Fruit fly (Drosophila melanogaster) whole organism, prepupa: ENCODE results near the gene ro.

Source experiments
- Blimp-1 ChIP-seq: fragments of 200-800 bp; sonication (Bioruptor generic); optimal IDR thresholded peaks from 3 replicates; lab custom pipeline; 2017; ENCODE audit warnings: missing biosample characterization, missing genetic modification characterization, mild to moderate bottlenecking, moderate library complexity, missing genetic modification reagents
- CG10669 ChIP-seq: fragments of 200-800 bp; sonication (Bioruptor generic); optimal IDR thresholded peaks from 3 replicates; lab custom pipeline; 2018; ENCODE audit warnings: missing biosample characterization, mild to moderate bottlenecking, missing genetic modification characterization, moderate library complexity
- CG11294 ChIP-seq: fragments of 200-800 bp; sonication (Bioruptor generic); IDR thresholded peaks from 2 replicates; pipeline ENCODE4 v1.3.6; 2022; ENCODE audit warnings: missing biosample characterization, missing genetic modification characterization
- CG11762 ChIP-seq: fragments of 200-800 bp; sonication (Bioruptor generic); optimal IDR thresholded peaks from 3 replicates; lab custom pipeline; 2016; ENCODE audit warnings: missing biosample characterization, missing genetic modification characterization; ENCODE audit not compliant: insufficient read depth
- CG11902 ChIP-seq: fragments of 200-800 bp; sonication (Bioruptor generic); optimal IDR thresholded peaks from 3 replicates; lab custom pipeline; 2016; ENCODE audit warnings: missing biosample characterization, missing genetic modification characterization
- CG1621 ChIP-seq: fragments of 200-800 bp; sonication (Bioruptor generic); optimal IDR thresholded peaks from 3 replicates; lab custom pipeline; 2018; ENCODE audit warnings: missing biosample characterization, mild to moderate bottlenecking, missing genetic modification characterization
- CG16779 ChIP-seq: fragments of 200-800 bp; sonication (Bioruptor generic); optimal IDR thresholded peaks from 3 replicates; lab custom pipeline; 2017; ENCODE audit warnings: missing biosample characterization, mild to moderate bottlenecking, missing genetic modification characterization
- CG3032 ChIP-seq: fragments of 200-800 bp; optimal IDR thresholded peaks from 2 replicates; lab custom pipeline; 2019; ENCODE audit warnings: missing biosample characterization, mild to moderate bottlenecking, missing genetic modification characterization, moderate library complexity
- CG32006 ChIP-seq: fragments of 200-800 bp; sonication (Bioruptor generic); optimal IDR thresholded peaks from 3 replicates; lab custom pipeline; 2017; ENCODE audit warnings: missing biosample characterization, mild to moderate bottlenecking, missing genetic modification characterization
- CG34406 ChIP-seq: fragments of 200-800 bp; sonication (Bioruptor generic); optimal IDR thresholded peaks from 3 replicates; lab custom pipeline; 2016; ENCODE audit warnings: missing biosample characterization, missing genetic modification characterization
- CG3919 ChIP-seq: fragments of 200-800 bp; sonication (Bioruptor generic); optimal IDR thresholded peaks from 3 replicates; lab custom pipeline; 2016; ENCODE audit warnings: missing biosample characterization, missing genetic modification characterization
- CG6163 ChIP-seq: fragments of 200-800 bp; sonication (Bioruptor generic); IDR thresholded peaks from 3 replicates; pipeline ENCODE4 v1.3.6; 2022; ENCODE audit warnings: missing biosample characterization, missing genetic modification characterization
- CG6276 ChIP-seq: fragments of 200-800 bp; sonication (Bioruptor generic); optimal IDR thresholded peaks from 2 replicates; lab custom pipeline; 2017; ENCODE audit warnings: missing biosample characterization, mild to moderate bottlenecking, missing genetic modification characterization
- CG6792 ChIP-seq: fragments of 200-800 bp; sonication (Bioruptor generic); optimal IDR thresholded peaks from 3 replicates; lab custom pipeline; 2016; ENCODE audit warnings: missing biosample characterization, missing genetic modification characterization
- CG6808 ChIP-seq: fragments of 200-800 bp; sonication (Bioruptor generic); optimal IDR thresholded peaks from 3 replicates; lab custom pipeline; 2017; ENCODE audit warnings: missing biosample characterization, missing genetic modification characterization, mild to moderate bottlenecking, moderate library complexity, missing genetic modification reagents
- CG6854 ChIP-seq: fragments of 200-800 bp; sonication (Bioruptor generic); optimal IDR thresholded peaks from 2 replicates; lab custom pipeline; 2017; ENCODE audit warnings: missing biosample characterization, mild to moderate bottlenecking, missing genetic modification characterization
- CG8319 ChIP-seq: fragments of 200-800 bp; sonication (Bioruptor generic); optimal IDR thresholded peaks from 3 replicates; lab custom pipeline; 2016; ENCODE audit warnings: missing biosample characterization, missing genetic modification characterization
- CG9139 ChIP-seq: fragments of 200-800 bp; sonication (Bioruptor generic); optimal IDR thresholded peaks from 3 replicates; lab custom pipeline; 2017; ENCODE audit warnings: missing biosample characterization, mild to moderate bottlenecking, missing genetic modification characterization
- Eip75B ChIP-seq: fragments of 200-800 bp; sonication (Bioruptor generic); optimal IDR thresholded peaks from 3 replicates; lab custom pipeline; 2016; ENCODE audit warnings: missing biosample characterization, missing genetic modification characterization
- Eip78C ChIP-seq: fragments of 200-800 bp; sonication (Bioruptor generic); peaks from one replicate; lab custom pipeline; 2016; ENCODE audit warnings: missing biosample characterization, missing genetic modification characterization
- Eip93F ChIP-seq: fragments of 200-800 bp; sonication (Bioruptor generic); optimal IDR thresholded peaks from 2 replicates; lab custom pipeline; 2016; ENCODE audit warnings: missing biosample characterization, mild to moderate bottlenecking, missing genetic modification characterization
- Ets21C ChIP-seq: fragments of 200-800 bp; sonication (Bioruptor generic); optimal IDR thresholded peaks from 3 replicates; lab custom pipeline; 2016; ENCODE audit warnings: missing biosample characterization, missing genetic modification characterization
- Ets96B ChIP-seq: fragments of 200-800 bp; optimal IDR thresholded peaks from 2 replicates; lab custom pipeline; 2019; ENCODE audit warnings: missing biosample characterization, mild to moderate bottlenecking, missing genetic modification characterization, moderate library complexity
- Gug ChIP-seq: fragments of 200-800 bp; sonication (Bioruptor generic); IDR thresholded peaks from 2 replicates; pipeline ENCODE4 v1.3.6; 2022; ENCODE audit warnings: missing biosample characterization, missing genetic modification characterization
- Hr38 ChIP-seq: sonication (Bioruptor generic); optimal IDR thresholded peaks from 2 replicates; lab custom pipeline; 2016; ENCODE audit warnings: missing biosample characterization, missing genetic modification characterization
- Lpt ChIP-seq: fragments of 200-800 bp; sonication (Bioruptor generic); optimal IDR thresholded peaks from 3 replicates; lab custom pipeline; 2016; ENCODE audit warnings: missing biosample characterization, missing genetic modification characterization
- Met ChIP-seq: fragments of 200-800 bp; sonication (Bioruptor generic); optimal IDR thresholded peaks from 3 replicates; lab custom pipeline; 2016; ENCODE audit warnings: missing biosample characterization, missing genetic modification characterization
- OdsH ChIP-seq: fragments of 200-800 bp; sonication (Bioruptor generic); optimal IDR thresholded peaks from 3 replicates; lab custom pipeline; 2016; ENCODE audit warnings: missing biosample characterization, missing genetic modification characterization
- Sox102F ChIP-seq: fragments of 200-800 bp; sonication (Bioruptor generic); optimal IDR thresholded peaks from 2 replicates; lab custom pipeline; 2016; ENCODE audit warnings: missing biosample characterization, mild to moderate bottlenecking, missing genetic modification characterization
- Sox14 ChIP-seq: fragments of 200-800 bp; sonication (Bioruptor generic); optimal IDR thresholded peaks from 3 replicates; lab custom pipeline; 2016; ENCODE audit warnings: missing biosample characterization, missing genetic modification characterization
- Sox15 ChIP-seq: fragments of 200-800 bp; sonication (Bioruptor generic); optimal IDR thresholded peaks from 3 replicates; lab custom pipeline; 2016; ENCODE audit warnings: missing biosample characterization, missing genetic modification characterization
- achi ChIP-seq: fragments of 200-800 bp; sonication (Bioruptor generic); optimal IDR thresholded peaks from 3 replicates; lab custom pipeline; 2016; ENCODE audit warnings: missing biosample characterization, missing genetic modification characterization
- acj6 ChIP-seq: fragments of 200-800 bp; sonication (Bioruptor generic); optimal IDR thresholded peaks from 3 replicates; lab custom pipeline; 2016; ENCODE audit warnings: missing biosample characterization, missing genetic modification characterization
- dac ChIP-seq: fragments of 200-800 bp; sonication (Bioruptor generic); optimal IDR thresholded peaks from 2 replicates; lab custom pipeline; 2017; ENCODE audit warnings: missing biosample characterization, mild to moderate bottlenecking, missing genetic modification characterization
- dsx ChIP-seq: fragments of 200-800 bp; optimal IDR thresholded peaks from 3 replicates; lab custom pipeline; 2019; ENCODE audit warnings: missing biosample characterization, mild to moderate bottlenecking, missing genetic modification characterization, moderate library complexity; ENCODE audit not compliant: poor library complexity, severe bottlenecking
- eg ChIP-seq: fragments of 200-800 bp; sonication (Bioruptor generic); IDR thresholded peaks from 3 replicates; pipeline ENCODE4 v1.3.6; 2022; ENCODE audit warnings: missing biosample characterization, missing genetic modification characterization
- esn ChIP-seq: fragments of 200-800 bp; sonication (Bioruptor generic); optimal IDR thresholded peaks from 2 replicates; lab custom pipeline; 2016; ENCODE audit warnings: missing biosample characterization, mild to moderate bottlenecking, missing genetic modification characterization, moderate library complexity
- fd59A ChIP-seq: fragments of 200-800 bp; sonication (Bioruptor generic); optimal IDR thresholded peaks from 2 replicates; lab custom pipeline; 2017; ENCODE audit warnings: missing biosample characterization, mild to moderate bottlenecking, missing genetic modification characterization, missing genetic modification reagents
- fd85E ChIP-seq: fragments of 200-800 bp; sonication (Bioruptor generic); optimal IDR thresholded peaks from 3 replicates; lab custom pipeline; 2016; ENCODE audit warnings: missing biosample characterization, missing genetic modification characterization
- fkh ChIP-seq: fragments of 200-800 bp; sonication (Bioruptor generic); optimal IDR thresholded peaks from 3 replicates; lab custom pipeline; 2017; ENCODE audit warnings: missing biosample characterization, mild to moderate bottlenecking, missing genetic modification characterization, moderate library complexity
- ss ChIP-seq, 2 experiments: fragments of 200-800 bp; sonication (Bioruptor generic); optimal IDR thresholded peaks; 2 replicates in 1 of 2; 3 replicates in 1 of 2; lab custom pipeline; 2017 to 2018; ENCODE audit warnings: mild to moderate bottlenecking in 2 of 2, missing biosample characterization in 2 of 2, missing genetic modification characterization in 2 of 2, moderate library complexity in 1 of 2
- topi ChIP-seq: fragments of 200-800 bp; sonication (Bioruptor generic); optimal IDR thresholded peaks from 3 replicates; lab custom pipeline; 2016; ENCODE audit warnings: missing biosample characterization, missing genetic modification characterization
- vri ChIP-seq: fragments of 200-800 bp; sonication (Bioruptor generic); optimal IDR thresholded peaks from 3 replicates; lab custom pipeline; 2016; ENCODE audit warnings: missing biosample characterization, mild to moderate bottlenecking, missing genetic modification characterization

The ro gene

DNA sequence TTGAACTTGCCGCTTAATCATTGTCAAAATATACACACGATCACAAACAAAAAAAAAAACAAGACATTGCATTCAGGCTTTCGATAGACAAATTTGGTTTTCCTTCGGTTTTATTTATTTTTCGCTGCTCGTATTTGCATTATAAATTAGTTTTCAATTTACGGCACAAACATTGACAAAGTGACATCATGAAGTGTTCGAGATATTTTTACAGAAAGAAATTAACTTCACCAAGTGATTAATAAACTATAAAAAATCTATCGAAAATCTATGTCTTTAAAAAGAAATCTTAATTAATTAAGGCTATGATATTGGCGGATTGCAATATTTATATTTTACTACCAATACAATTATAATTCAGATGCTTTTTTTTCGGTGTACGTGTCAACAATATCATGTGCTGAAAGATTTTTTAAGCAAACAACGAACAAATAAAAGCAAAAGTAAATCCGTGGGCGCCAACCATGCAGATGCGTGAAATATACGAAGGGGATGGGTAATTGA lies 42.9 kb upstream of the ro start (continued):
- no peak for TF ChIP-seq acj6 (GFP tag; lab: Kevin White, UChicago)
- TF ChIP-seq Gug (GFP tag; lab: Robert Waterston, UW): no peak
- no peak for TF ChIP-seq CG6163 (GFP tag; lab: Robert Waterston, UW)
- no peak for TF ChIP-seq CG34406
- no peak for TF ChIP-seq Ets21C (GFP tag; lab: Kevin White, UChicago)
- TF ChIP-seq Hr38 (GFP tag; lab: Kevin White, UChicago): no peak
- no peak for TF ChIP-seq CG16779 (tag; lab: Kevin White, UChicago)
- peak; percentile 63 for TF ChIP-seq esn
- TF ChIP-seq ss (GFP tag; optimal IDR thresholded peaks at IDR 0.05; lab: Kevin White, UChicago): no peak
- no peak for TF ChIP-seq CG11294 (GFP tag; lab: Robert Waterston, UW)
- TF ChIP-seq CG3919 (GFP tag; lab: Kevin White, UChicago): peak; percentile 8
- no peak for TF ChIP-seq dsx (GFP tag; lab: Kevin White, UChicago)
- TF ChIP-seq fd59A (GFP tag; lab: Kevin White, UChicago): no peak
- no peak for TF ChIP-seq Sox15 (GFP tag; lab: Kevin White, UChicago)
- TF ChIP-seq CG6276 (GFP tag; lab: Kevin White, UChicago): no peak
- TF ChIP-seq Eip75B (GFP tag; lab: Kevin White, UChicago): peak; percentile 12
- TF ChIP-seq Eip78C: peak; percentile 82
- TF ChIP-seq CG9139 (GFP tag; lab: Kevin White, UChicago): no peak
- TF ChIP-seq eg (GFP tag; lab: Robert Waterston, UW): peak; percentile 51; the same call in 2 of the 3 replicates

- TF ChIP-seq Met (GFP tag; lab: Kevin White, UChicago) (no peak), Ets21C (GFP tag; lab: Kevin White, UChicago) (no peak), CG3032 (tag; lab: Kevin White, UChicago) (no peak), CG6792 (GFP tag; lab: Kevin White, UChicago) (no peak), topi (GFP tag; lab: Kevin White, UChicago) (no peak), CG6163 (GFP tag; lab: Robert Waterston, UW) (no peak), acj6 (GFP tag; lab: Kevin White, UChicago) (no peak), CG8319 (GFP tag; lab: Kevin White, UChicago) (no peak), CG10669 (GFP tag; lab: Kevin White, UChicago) (no peak), fkh (GFP tag; lab: Kevin White, UChicago) (no peak), Eip93F (no peak)
These were observed 37.9 kb upstream of the ro start for dm6 chr3R:26918857-26919256.

- peak; percentile 13 for TF ChIP-seq Sox14 (GFP tag; lab: Kevin White, UChicago)
- TF ChIP-seq CG6854 (GFP tag; lab: Kevin White, UChicago): peak; percentile 80
- TF ChIP-seq Blimp-1 (GFP tag; lab: Kevin White, UChicago): peak; percentile 3
- peak; percentile 5 for TF ChIP-seq topi (GFP tag; lab: Kevin White, UChicago)
- TF ChIP-seq esn: peak; percentile 57
- TF ChIP-seq Met (GFP tag; lab: Kevin White, UChicago): no peak
- TF ChIP-seq CG6792 (GFP tag; lab: Kevin White, UChicago): peak; percentile 17
- peak; percentile 27 for TF ChIP-seq CG6808 (GFP tag; lab: Kevin White, UChicago)
- no peak for TF ChIP-seq dac (GFP tag; lab: Kevin White, UChicago)
- peak; percentile 53 for TF ChIP-seq Sox102F (GFP tag; lab: Kevin White, UChicago)
- TF ChIP-seq vri (GFP tag; lab: Kevin White, UChicago): peak; percentile 86
- peak; percentile 25 for TF ChIP-seq CG10669 (GFP tag; lab: Kevin White, UChicago)
- TF ChIP-seq achi: peak; percentile 56
- TF ChIP-seq fd59A (GFP tag; lab: Kevin White, UChicago): no peak
- peak; percentile 63 for TF ChIP-seq Ets96B (tag; lab: Kevin White, UChicago)
- TF ChIP-seq dsx (GFP tag; lab: Kevin White, UChicago): no peak
- peak; percentile 8 for TF ChIP-seq CG34406
- peak; percentile 57 for TF ChIP-seq CG16779 (tag; lab: Kevin White, UChicago)
- no peak for TF ChIP-seq CG11902 (GFP tag; lab: Kevin White, UChicago)
- peak; percentile 39 to 44 for TF ChIP-seq ss (GFP tag; optimal IDR thresholded peaks at IDR 0.05; lab: Kevin White, UChicago)
- peak; percentile 8 for TF ChIP-seq OdsH (GFP tag; lab: Kevin White, UChicago)
- no peak for TF ChIP-seq CG11294 (GFP tag; lab: Robert Waterston, UW)
- TF ChIP-seq CG11762: peak; percentile 22
- no peak for TF ChIP-seq fd85E (GFP tag; lab: Kevin White, UChicago)
- TF ChIP-seq CG1621 (tag; lab: Kevin White, UChicago): peak; percentile 15
- TF ChIP-seq Eip78C: peak; percentile 65
- TF ChIP-seq acj6 (GFP tag; lab: Kevin White, UChicago): no peak
- peak; percentile 74 for TF ChIP-seq fkh (GFP tag; lab: Kevin White, UChicago)
- peak; percentile 14 for TF ChIP-seq Lpt (GFP tag; lab: Kevin White, UChicago)
- peak; percentile 73 for TF ChIP-seq eg (GFP tag; lab: Robert Waterston, UW)
- TF ChIP-seq CG32006 (GFP tag; lab: Kevin White, UChicago): no peak
- peak; percentile 55; the same call in 2 of the 3 replicates for TF ChIP-seq CG6163 (GFP tag; lab: Robert Waterston, UW)
- TF ChIP-seq Eip93F: no peak
These were observed 34.5 kb upstream of the ro start, which contains the start of gene CG46339 for dm6 chr3R:26915463-26915925. TSS of gene CG46339 (plus strand) at chr3R:26915761.
